Fruit fly (Drosophila melanogaster) whole organism, adult: Measurements from ENCODE around the gene Rcd-1.

Experiments
- CG14711 ChIP-seq: fragments of 200-800 bp; sonication (Bioruptor generic); optimal IDR thresholded peaks from 2 replicates; lab custom pipeline; 2018; ENCODE audit warnings: missing biosample characterization, mild to moderate bottlenecking, missing genetic modification characterization, moderate library complexity
- CG1620 ChIP-seq: fragments of 200-800 bp; sonication (Bioruptor generic); optimal IDR thresholded peaks from 2 replicates; lab custom pipeline; 2016; ENCODE audit warnings: missing biosample characterization, missing genetic modification characterization
- CG33017 ChIP-seq: fragments of 200-800 bp; sonication (Bioruptor generic); optimal IDR thresholded peaks from 2 replicates; lab custom pipeline; 2018; ENCODE audit warnings: missing biosample characterization, mild to moderate bottlenecking, missing genetic modification characterization, moderate library complexity
- CG5204 ChIP-seq: fragments of 200-800 bp; sonication (Bioruptor generic); optimal IDR thresholded peaks from 2 replicates; lab custom pipeline; 2016; ENCODE audit warnings: missing biosample characterization, missing genetic modification characterization
- CG7045 ChIP-seq: fragments of 200-800 bp; sonication (Bioruptor generic); optimal IDR thresholded peaks from 2 replicates; lab custom pipeline; 2017; ENCODE audit warnings: missing biosample characterization, mild to moderate bottlenecking, missing genetic modification characterization
- Clk ChIP-seq: fragments of 200-800 bp; sonication (Bioruptor generic); optimal IDR thresholded peaks from 2 replicates; lab custom pipeline; 2017; ENCODE audit warnings: missing biosample characterization, missing genetic modification characterization
- kay ChIP-seq: fragments of 200-800 bp; sonication (Bioruptor generic); peaks from one replicate; lab custom pipeline; 2016; ENCODE audit warnings: missing biosample characterization, missing genetic modification characterization, borderline replicate concordance

dm6 chrX:19606558-19606957 is 32.0 kb upstream of the Rcd-1 start:
- TF ChIP-seq CG14711 (tag; lab: Kevin White, UChicago), result no peak
- no peak for TF ChIP-seq CG7045 (GFP tag; lab: Kevin White, UChicago)
- TF ChIP-seq CG33017 (tag; lab: Kevin White, UChicago), result no peak
- TF ChIP-seq kay (GFP tag; lab: Kevin White, UChicago), result no peak
- TF ChIP-seq Clk (GFP tag; lab: Kevin White, UChicago), result no peak
- TF ChIP-seq CG1620, result no peak
- no peak for TF ChIP-seq CG5204
